Worm (Caenorhabditis elegans): ENCODE data around the gene try-5.

try-5 gene

DNA sequence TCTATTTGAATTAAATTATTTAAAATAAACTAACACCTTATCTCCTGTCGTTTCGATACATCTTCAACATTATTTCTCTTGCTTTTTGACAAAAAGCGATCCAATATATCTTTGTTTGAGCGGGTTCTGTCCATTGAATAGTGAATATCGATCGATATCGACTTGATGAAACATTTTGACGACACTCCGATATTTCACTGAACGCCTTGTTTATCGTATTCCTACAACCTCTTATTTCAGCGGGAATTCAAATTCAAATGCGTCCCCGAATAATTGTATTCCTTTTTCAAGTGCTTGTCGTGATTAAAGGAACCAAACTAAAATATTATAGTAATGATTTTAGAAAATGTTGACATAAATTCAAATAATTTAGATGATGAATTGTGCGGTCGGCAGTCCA is at the start of gene try-5, which contains the start of gene K07B1.7:
Gene try-5 (plus strand): TSS at position 241 of the 400 bp plus-strand sequence.
Gene K07B1.7 (minus strand): TSS at position 159 of the 400 bp plus-strand sequence.
- TF ChIP-seq fkh-8 (tag; optimal IDR thresholded peaks at IDR 0.05) (peak; percentile 43), nhr-77 (tag; optimal IDR thresholded peaks at IDR 0.05) (peak; percentile 24), snpc-4 (tag; optimal IDR thresholded peaks at IDR 0.05) (no peak), nhr-76 (tag; optimal IDR thresholded peaks at IDR 0.05) (no peak), lin-13 (GFP tag; optimal IDR thresholded peaks at IDR 0.05) (peak; percentile 61), lin-35 (GFP tag; optimal IDR thresholded peaks at IDR 0.05) (peak; percentile 99), zip-4 (GFP tag; optimal IDR thresholded peaks at IDR 0.05) (no peak), hpl-2 (GFP tag; optimal IDR thresholded peaks at IDR 0.05) (no peak), sptf-1 (tag; optimal IDR thresholded peaks at IDR 0.05) (no peak), mab-9 (GFP tag; IDR thresholded peaks at IDR 0.05) (no peak), sox-4 (tag; optimal IDR thresholded peaks at IDR 0.05) (no peak), fkh-10 (GFP tag; optimal IDR thresholded peaks at IDR 0.05) (no peak), nhr-11 (tag; optimal IDR thresholded peaks at IDR 0.05) (peak; percentile 36), ceh-88 (GFP tag; IDR thresholded peaks at IDR 0.05) (no peak), egl-13 (tag; optimal IDR thresholded peaks at IDR 0.05) (peak; percentile 25), vab-15 (tag; optimal IDR thresholded peaks at IDR 0.05) (no peak), nhr-85 (tag) (peak; percentile 69), xbp-1 (tag; optimal IDR thresholded peaks at IDR 0.05) (peak; percentile 68), ceh-90 (tag; optimal IDR thresholded peaks at IDR 0.05) (no peak), mep-1 (tag; optimal IDR thresholded peaks at IDR 0.05) (peak; percentile 67), elt-2 (tag; optimal IDR thresholded peaks at IDR 0.05) (no peak), elt-3 (tag; optimal IDR thresholded peaks at IDR 0.05) (peak in 2 of 6 experiments; percentile 0 to 46), rnt-1 (tag; optimal IDR thresholded peaks at IDR 0.05) (peak; percentile 74), alr-1 (tag; optimal IDR thresholded peaks at IDR 0.05; ENCODE audit: borderline replicate concordance) (no peak), pqm-1 (tag; optimal IDR thresholded peaks at IDR 0.05) (no peak), nhr-84 (tag; optimal IDR thresholded peaks at IDR 0.05) (no peak), lir-3 (tag; optimal IDR thresholded peaks at IDR 0.05; ENCODE audit: poor library complexity) (no peak), mef-2 (tag; optimal IDR thresholded peaks at IDR 0.05) (no peak), nhr-20 (tag; optimal IDR thresholded peaks at IDR 0.05) (peak; percentile 68), unc-98 (GFP tag; IDR thresholded peaks at IDR 0.05) (no peak), ets-5 (GFP tag; IDR thresholded peaks at IDR 0.05) (no peak), ztf-4 (tag; optimal IDR thresholded peaks at IDR 0.05) (no peak), zag-1 (tag; optimal IDR thresholded peaks at IDR 0.05) (no peak), nhr-71 (tag; optimal IDR thresholded peaks at IDR 0.05) (peak; percentile 77), C16A3.4 (tag; optimal IDR thresholded peaks at IDR 0.05) (peak; percentile 82), skn-1 (tag; optimal IDR thresholded peaks at IDR 0.05) (peak; percentile 73), nhr-28 (tag; optimal IDR thresholded peaks at IDR 0.05) (no peak), pax-3 (tag; optimal IDR thresholded peaks at IDR 0.05) (no peak), snu-23 (GFP tag; optimal IDR thresholded peaks at IDR 0.05) (peak; percentile 79), lsy-2 (tag; optimal IDR thresholded peaks at IDR 0.05) (peak; percentile 70 to 90), ceh-63 (GFP tag; optimal IDR thresholded peaks at IDR 0.05) (no peak), ceh-82 (tag; optimal IDR thresholded peaks at IDR 0.05) (peak; percentile 45 to 72 (median 65)), lin-39 (tag; optimal IDR thresholded peaks at IDR 0.05) (no peak), hlh-4 (tag; optimal IDR thresholded peaks at IDR 0.05) (no peak), unc-130 (tag; optimal IDR thresholded peaks at IDR 0.05) (no peak), ceh-8 (GFP tag; optimal IDR thresholded peaks at IDR 0.05) (peak; percentile 34), aly-2 (tag; optimal IDR thresholded peaks at IDR 0.05) (no peak), efl-3 (GFP tag; optimal IDR thresholded peaks at IDR 0.05) (no peak), nhr-19 (GFP tag; conservative IDR thresholded peaks at IDR 0.05) (peak; percentile 53), grh-1 (GFP tag; IDR thresholded peaks at IDR 0.05) (no peak), lin-14 (GFP tag; optimal IDR thresholded peaks at IDR 0.05) (peak; percentile 68), irx-1 (tag; optimal IDR thresholded peaks at IDR 0.05) (peak; percentile 8), sup-37 (GFP tag; optimal IDR thresholded peaks at IDR 0.05) (no peak), isw-1 (GFP tag; IDR thresholded peaks at IDR 0.05) (peak; percentile 39)

Measured in whole organism, L1 larva.